Fruit fly (Drosophila melanogaster) whole organism, embryonic: Measurements from ENCODE around the gene CG44329.

Source experiments
- Adf1 ChIP-seq: fragments of 200-800 bp; sonication (Bioruptor generic); IDR thresholded peaks from 2 replicates; pipeline ENCODE4 v1.3.6; 2022; ENCODE audit warnings: missing biosample characterization, missing genetic modification characterization
- CG10147 ChIP-seq: fragments of 200-800 bp; sonication (Bioruptor generic); optimal IDR thresholded peaks from 2 replicates; lab custom pipeline; 2019; ENCODE audit warnings: missing biosample characterization, mild to moderate bottlenecking, missing genetic modification characterization, moderate library complexity
- CG11247 ChIP-seq: fragments of 200-800 bp; sonication (Bioruptor generic); IDR thresholded peaks from 2 replicates; pipeline ENCODE4 v1.3.6; 2022; ENCODE audit warnings: missing biosample characterization, missing genetic modification characterization
- CG11456 ChIP-seq: fragments of 200-800 bp; sonication (Bioruptor generic); IDR thresholded peaks from 3 replicates; pipeline ENCODE4 v1.3.6; 2022; ENCODE audit warnings: missing biosample characterization, missing genetic modification characterization
- CG11695 ChIP-seq: fragments of 200-800 bp; sonication (Bioruptor generic); IDR thresholded peaks from 3 replicates; pipeline ENCODE4 v1.3.6; 2022; ENCODE audit warnings: missing biosample characterization, missing genetic modification characterization
- CG11723 ChIP-seq: fragments of 200-800 bp; sonication (Bioruptor generic); optimal IDR thresholded peaks from 2 replicates; lab custom pipeline; 2017; ENCODE audit warnings: missing biosample characterization, mild to moderate bottlenecking, missing genetic modification characterization
- CG12299 ChIP-seq: fragments of 200-800 bp; sonication (Bioruptor generic); optimal IDR thresholded peaks from 2 replicates; lab custom pipeline; 2018; ENCODE audit warnings: missing biosample characterization, mild to moderate bottlenecking, missing genetic modification characterization
- CG12744 ChIP-seq: fragments of 200-800 bp; sonication (Bioruptor generic); optimal IDR thresholded peaks from 2 replicates; lab custom pipeline; 2016; ENCODE audit warnings: missing biosample characterization, missing genetic modification characterization
- CG13894 ChIP-seq: fragments of 200-800 bp; sonication (Bioruptor generic); optimal IDR thresholded peaks from 3 replicates; lab custom pipeline; 2018; ENCODE audit warnings: missing biosample characterization, mild to moderate bottlenecking, missing genetic modification characterization, moderate library complexity
- CG1602 ChIP-seq: fragments of 200-800 bp; sonication (Bioruptor generic); optimal IDR thresholded peaks from 3 replicates; lab custom pipeline; 2016; ENCODE audit warnings: missing biosample characterization, missing genetic modification characterization
- CG16779 ChIP-seq: fragments of 200-800 bp; sonication (Bioruptor generic); IDR thresholded peaks from 2 replicates; pipeline ENCODE4 v1.3.6; 2022; ENCODE audit warnings: missing biosample characterization, missing genetic modification characterization
- CG1832 ChIP-seq: fragments of 200-800 bp; sonication (Bioruptor generic); optimal IDR thresholded peaks from 2 replicates; lab custom pipeline; 2017; ENCODE audit warnings: missing biosample characterization, mild to moderate bottlenecking, missing genetic modification characterization, inconsistent platforms
- CG18599 ChIP-seq: fragments of 200-800 bp; sonication (Bioruptor generic); optimal IDR thresholded peaks from 3 replicates; lab custom pipeline; 2017; ENCODE audit warnings: missing biosample characterization, missing genetic modification characterization, mild to moderate bottlenecking, moderate library complexity, missing genetic modification reagents
- CG2678 ChIP-seq: fragments of 200-800 bp; sonication (Bioruptor generic); optimal IDR thresholded peaks from 3 replicates; lab custom pipeline; 2019; ENCODE audit warnings: missing biosample characterization, mild to moderate bottlenecking, missing genetic modification characterization, moderate library complexity
- CG6765 ChIP-seq: fragments of 200-800 bp; sonication (Bioruptor generic); optimal IDR thresholded peaks from 3 replicates; lab custom pipeline; 2017; ENCODE audit warnings: missing biosample characterization, mild to moderate bottlenecking, missing genetic modification characterization
- CG6791 ChIP-seq: fragments of 200-800 bp; sonication (Bioruptor generic); IDR thresholded peaks from 3 replicates; pipeline ENCODE4 v1.3.6; 2022; ENCODE audit warnings: missing biosample characterization, missing genetic modification characterization; ENCODE audit not compliant: partially characterized antibody
- CTCF ChIP-seq: fragments of 200-800 bp; sonication (Bioruptor generic); optimal IDR thresholded peaks from 2 replicates; lab custom pipeline; 2017; ENCODE audit warnings: missing biosample characterization, mild to moderate bottlenecking, missing genetic modification characterization, moderate library complexity
- Camta ChIP-seq: fragments of 200-800 bp; sonication (Bioruptor generic); optimal IDR thresholded peaks from 2 replicates; lab custom pipeline; 2016; ENCODE audit warnings: missing biosample characterization, missing genetic modification characterization
- D ChIP-seq, 2 experiments: fragments of 200-800 bp in 1 of 2; fragments of >200 bp in 1 of 2; sonication (Bioruptor generic) in 1 of 2; optimal IDR thresholded peaks; 2 replicates in 1 of 2; 3 replicates in 1 of 2; lab custom pipeline; 2017; ENCODE audit warnings: mild to moderate bottlenecking in 1 of 2, missing biosample characterization in 1 of 2, missing genetic modification characterization in 1 of 2, missing genetic modification reagents in 1 of 2
- Deaf1 ChIP-seq: fragments of 200-800 bp; optimal IDR thresholded peaks from 3 replicates; lab custom pipeline; 2019; ENCODE audit warnings: missing biosample characterization, mild to moderate bottlenecking, missing genetic modification characterization, moderate library complexity
- Dll ChIP-seq: fragments of 200-800 bp; sonication (Bioruptor generic); IDR thresholded peaks from 4 replicates; pipeline ENCODE4 v1.3.6; 2022; ENCODE audit warnings: missing biosample characterization, missing genetic modification characterization; ENCODE audit not compliant: partially characterized antibody
- E2f1 ChIP-seq: fragments of 200-800 bp; sonication (Bioruptor generic); IDR thresholded peaks from 2 replicates; pipeline ENCODE4 v1.3.6; 2022; ENCODE audit warnings: missing biosample characterization, missing genetic modification characterization
- Gsc ChIP-seq: fragments of 200-800 bp; sonication (Bioruptor generic); IDR thresholded peaks from 2 replicates; pipeline ENCODE4 v1.3.6; 2022; ENCODE audit warnings: missing biosample characterization, missing genetic modification characterization
- HLH54F ChIP-seq: fragments of 200-800 bp; sonication (Bioruptor generic); optimal IDR thresholded peaks from 3 replicates; lab custom pipeline; 2016; ENCODE audit warnings: missing biosample characterization, missing genetic modification characterization
- Hand ChIP-seq: fragments of 200-800 bp; sonication (Bioruptor generic); optimal IDR thresholded peaks from 2 replicates; lab custom pipeline; 2017; ENCODE audit warnings: mild to moderate bottlenecking, missing biosample characterization, missing genetic modification reagents, missing genetic modification characterization
- Jarid2 ChIP-seq: fragments of 200-800 bp; sonication (Bioruptor generic); optimal IDR thresholded peaks from 3 replicates; lab custom pipeline; 2017; ENCODE audit warnings: mild to moderate bottlenecking, missing biosample characterization, missing genetic modification reagents, missing genetic modification characterization
- Med ChIP-seq: fragments of 200-800 bp; sonication (Bioruptor generic); peaks from one replicate; lab custom pipeline; 2016; ENCODE audit warnings: missing biosample characterization, missing genetic modification characterization, mild to moderate bottlenecking, inconsistent platforms, moderate library complexity
- NfI ChIP-seq: fragments of 200-800 bp; sonication (Bioruptor generic); optimal IDR thresholded peaks from 3 replicates; lab custom pipeline; 2018; ENCODE audit warnings: missing biosample characterization, mild to moderate bottlenecking, missing genetic modification characterization, moderate library complexity
- Opbp ChIP-seq: fragments of 200-800 bp; sonication (Bioruptor generic); IDR thresholded peaks from 3 replicates; pipeline ENCODE4 v1.3.6; 2022; ENCODE audit warnings: missing biosample characterization, missing genetic modification characterization; ENCODE audit not compliant: partially characterized antibody
- Trl ChIP-seq, 3 experiments: fragments of >200 bp in 2 of 3; fragments of 200-800 bp in 1 of 3; sonication (Bioruptor generic) in 1 of 3; optimal IDR thresholded peaks; 2 replicates in 1 of 3; 3 replicates in 2 of 3; lab custom pipeline; 2016 to 2017; ENCODE audit warnings: missing biosample characterization in 1 of 3, missing genetic modification characterization in 1 of 3
- abd-A ChIP-seq: fragments of 200-800 bp; sonication (Bioruptor generic); optimal IDR thresholded peaks from 3 replicates; lab custom pipeline; 2019; ENCODE audit warnings: missing biosample characterization, mild to moderate bottlenecking, missing genetic modification characterization, moderate library complexity
- ato ChIP-seq: fragments of 200-800 bp; sonication (Bioruptor generic); IDR thresholded peaks from 2 replicates; pipeline ENCODE4 v1.3.6; 2022; ENCODE audit warnings: missing biosample characterization, missing genetic modification characterization; ENCODE audit not compliant: partially characterized antibody
- cas ChIP-seq: fragments of 200-800 bp; sonication (Bioruptor generic); IDR thresholded peaks from 2 replicates; pipeline ENCODE4 v1.3.6; 2022; ENCODE audit warnings: missing biosample characterization, missing genetic modification characterization
- cg ChIP-seq: fragments of 200-800 bp; sonication (Bioruptor generic); optimal IDR thresholded peaks from 3 replicates; lab custom pipeline; 2019; ENCODE audit warnings: missing biosample characterization, mild to moderate bottlenecking, missing genetic modification characterization, moderate library complexity
- chinmo ChIP-seq: fragments of 200-800 bp; sonication (Bioruptor generic); IDR thresholded peaks from 4 replicates; pipeline ENCODE4 v1.3.6; 2022; ENCODE audit warnings: missing biosample characterization, missing genetic modification characterization; ENCODE audit not compliant: partially characterized antibody
- dmrt99B ChIP-seq: fragments of 200-800 bp; sonication (Bioruptor generic); optimal IDR thresholded peaks from 2 replicates; lab custom pipeline; 2018; ENCODE audit warnings: missing biosample characterization, mild to moderate bottlenecking, missing genetic modification characterization, moderate library complexity
- ems ChIP-seq: fragments of 200-800 bp; sonication (Bioruptor generic); optimal IDR thresholded peaks from 3 replicates; lab custom pipeline; 2016; ENCODE audit warnings: missing biosample characterization, missing genetic modification characterization
- exex ChIP-seq: fragments of 200-800 bp; sonication (Bioruptor generic); optimal IDR thresholded peaks from 4 replicates; lab custom pipeline; 2018; ENCODE audit warnings: missing biosample characterization, mild to moderate bottlenecking, missing genetic modification characterization, moderate library complexity
- gcm ChIP-seq: fragments of 200-800 bp; sonication (Bioruptor generic); optimal IDR thresholded peaks from 2 replicates; lab custom pipeline; 2019; ENCODE audit warnings: missing biosample characterization, mild to moderate bottlenecking, missing genetic modification characterization, moderate library complexity
- gem ChIP-seq: fragments of 200-800 bp; sonication (Bioruptor generic); optimal IDR thresholded peaks from 2 replicates; lab custom pipeline; 2019; ENCODE audit warnings: missing biosample characterization, mild to moderate bottlenecking, missing genetic modification characterization, moderate library complexity
- nerfin-2 ChIP-seq: fragments of 200-800 bp; sonication (Bioruptor generic); IDR thresholded peaks from 2 replicates; pipeline ENCODE4 v1.3.6; 2022; ENCODE audit warnings: missing biosample characterization, missing genetic modification characterization; ENCODE audit not compliant: partially characterized antibody
- phol ChIP-seq: fragments of 200-800 bp; sonication (Bioruptor generic); optimal IDR thresholded peaks from 3 replicates; lab custom pipeline; 2018; ENCODE audit warnings: missing biosample characterization, mild to moderate bottlenecking, missing genetic modification characterization, moderate library complexity
- ranshi ChIP-seq: fragments of 200-800 bp; sonication (Bioruptor generic); IDR thresholded peaks from 2 replicates; pipeline ENCODE4 v1.3.6; 2022; ENCODE audit warnings: missing biosample characterization, missing genetic modification characterization
- scrt ChIP-seq: fragments of 200-800 bp; sonication (Bioruptor generic); optimal IDR thresholded peaks from 2 replicates; lab custom pipeline; 2018; ENCODE audit warnings: missing biosample characterization, mild to moderate bottlenecking, missing genetic modification characterization, moderate library complexity
- sens ChIP-seq: fragments of 200-800 bp; sonication (Bioruptor generic); peaks from one replicate; lab custom pipeline; 2016; ENCODE audit warnings: missing biosample characterization, missing genetic modification characterization
- so ChIP-seq: fragments of 200-800 bp; sonication (Bioruptor generic); IDR thresholded peaks from 3 replicates; pipeline ENCODE4 v1.3.6; 2022; ENCODE audit warnings: missing biosample characterization, missing genetic modification characterization
- sug ChIP-seq: fragments of 200-800 bp; optimal IDR thresholded peaks from 2 replicates; lab custom pipeline; 2019; ENCODE audit warnings: missing biosample characterization, mild to moderate bottlenecking, missing genetic modification characterization, moderate library complexity
- zfh1 ChIP-seq: fragments of 200-800 bp; sonication (Bioruptor generic); IDR thresholded peaks from 3 replicates; pipeline ENCODE4 v1.3.6; 2022; ENCODE audit warnings: missing biosample characterization, missing genetic modification characterization

The CG44329 gene

DNA sequence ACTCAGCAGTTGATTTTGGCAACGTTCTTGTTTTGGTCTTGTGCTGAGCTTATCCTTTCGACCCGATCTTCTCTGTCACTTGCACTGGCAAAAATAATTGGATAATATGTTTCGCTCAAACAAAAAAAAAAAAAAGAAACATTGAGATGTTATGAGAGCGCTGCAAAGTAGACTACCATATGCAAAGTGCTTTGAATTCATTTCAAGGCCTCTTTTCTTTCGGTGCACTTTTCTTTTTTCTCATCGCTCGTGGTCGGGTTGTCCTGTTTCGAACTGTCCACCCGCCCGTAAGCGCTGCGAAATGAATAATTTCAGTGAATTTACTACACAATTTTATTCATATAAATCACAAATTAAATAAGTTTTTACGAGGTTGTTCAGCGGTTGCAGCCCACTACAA is 7.2 kb upstream of the CG44329 start (continued):
- TF ChIP-seq CG11723, result no peak
- TF ChIP-seq D (optimal IDR thresholded peaks at IDR 0.05; lab: Kevin White, UChicago), result no peak
- TF ChIP-seq D (GFP tag; optimal IDR thresholded peaks at IDR 0.05; lab: Kevin White, UChicago), result no peak
- TF ChIP-seq ranshi, result no peak
- TF ChIP-seq ato (GFP tag; lab: Robert Waterston, UW), result no peak
- no peak for TF ChIP-seq CG1602 (GFP tag; lab: Kevin White, UChicago)
- no peak for TF ChIP-seq phol (tag; lab: Kevin White, UChicago)
- no peak for TF ChIP-seq Camta (GFP tag; lab: Kevin White, UChicago)
- TF ChIP-seq sens (GFP tag; lab: Kevin White, UChicago), result no peak
- no peak for TF ChIP-seq Gsc (GFP tag; lab: Robert Waterston, UW)
- TF ChIP-seq gem (tag; lab: Kevin White, UChicago), result peak; percentile 1
- TF ChIP-seq CG6791 (GFP tag; lab: Robert Waterston, UW), result no peak
- no peak for TF ChIP-seq CG11456 (GFP tag; lab: Robert Waterston, UW)
- TF ChIP-seq E2f1 (GFP tag; lab: Robert Waterston, UW), result 0 out of 2 replicates have a peak, but pooled peaks have one; percentile 10
- TF ChIP-seq CG12299 (tag; lab: Kevin White, UChicago), result no peak
- TF ChIP-seq nerfin-2 (GFP tag; lab: Robert Waterston, UW), result no peak
- no peak for TF ChIP-seq HLH54F (GFP tag; lab: Kevin White, UChicago)
- TF ChIP-seq zfh1, result peak; percentile 13; the same call in 1 of the 3 replicates
- peak; percentile 57 for TF ChIP-seq Med (GFP tag; lab: Kevin White, UChicago)
- no peak for TF ChIP-seq CG2678 (tag; lab: Kevin White, UChicago)
- no peak for TF ChIP-seq CG6765
- no peak for TF ChIP-seq exex
- TF ChIP-seq CG11695 (GFP tag; lab: Robert Waterston, UW), result no peak
- TF ChIP-seq Hand (GFP tag; lab: Kevin White, UChicago), result no peak
- TF ChIP-seq so (GFP tag; lab: Robert Waterston, UW), result no peak
- no peak for TF ChIP-seq Jarid2 (GFP tag; lab: Kevin White, UChicago)

DNA sequence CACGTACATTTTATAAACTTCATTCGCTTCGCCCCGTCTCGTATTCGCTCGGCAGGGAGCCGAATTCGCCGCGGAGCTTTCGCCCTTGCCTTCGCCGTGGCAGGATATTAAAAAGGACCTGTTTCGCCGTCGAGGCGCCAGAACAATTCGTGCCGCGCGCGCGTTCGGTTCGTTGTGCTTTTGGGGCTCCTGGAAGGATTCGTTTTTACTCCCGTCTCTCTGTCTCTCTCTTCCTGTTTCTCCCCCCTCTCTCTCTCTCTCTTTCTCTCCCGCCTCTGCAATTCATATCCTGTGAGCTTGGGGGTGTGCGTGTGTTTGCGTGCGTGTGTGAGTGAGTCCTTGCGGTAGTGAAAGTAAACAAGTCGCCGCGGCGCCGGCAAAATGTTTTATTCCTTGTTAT is 5.7 kb upstream of the CG44329 start, which contains the start of gene CG15765:
Gene CG15765, plus strand, starts transcription at position 132 of the 400 bp plus-strand sequence.
- TF ChIP-seq Dll (GFP tag; lab: Robert Waterston, UW) (no peak), CG11247 (GFP tag; lab: Robert Waterston, UW) (no peak), Opbp (GFP tag; lab: Robert Waterston, UW) (0 out of 3 replicates have a peak, but pooled peaks have one; percentile 17), CG1832 (GFP tag; lab: Kevin White, UChicago) (peak; percentile 25), Adf1 (0 out of 2 replicates have a peak, but pooled peaks have one; percentile 10), cg (GFP tag; lab: Kevin White, UChicago) (peak; percentile 7), sug (tag; lab: Kevin White, UChicago) (no peak), gcm (GFP tag; lab: Kevin White, UChicago) (no peak), NfI (GFP tag; lab: Kevin White, UChicago) (no peak), CG10147 (GFP tag; lab: Kevin White, UChicago) (no peak), CTCF (no peak), cas (GFP tag; lab: Robert Waterston, UW) (no peak), CG18599 (peak; percentile 17), Med (GFP tag; lab: Kevin White, UChicago) (peak; percentile 47), scrt (GFP tag; lab: Kevin White, UChicago) (peak; percentile 9), Trl (optimal IDR thresholded peaks at IDR 0.05; lab: Kevin White, UChicago) (peak in 1 of 2 experiments; percentile 35), Trl (GFP tag; optimal IDR thresholded peaks at IDR 0.05; lab: Kevin White, UChicago) (no peak), Deaf1 (tag; lab: Kevin White, UChicago) (peak; percentile 61), ems (GFP tag; lab: Kevin White, UChicago) (no peak), chinmo (GFP tag; lab: Robert Waterston, UW) (0 out of 4 replicates have a peak, but pooled peaks have one; percentile 11), CG13894 (tag; lab: Kevin White, UChicago) (peak; percentile 7), CG16779 (peak; percentile 54; the same call in 1 of the 2 replicates), dmrt99B (tag; lab: Kevin White, UChicago) (no peak), abd-A (tag; lab: Kevin White, UChicago) (peak; percentile 38), CG12744 (GFP tag; lab: Kevin White, UChicago) (no peak)
